Worm (Caenorhabditis elegans): ENCODE results near the gene C27A2.7.

Gene C27A2.7

DNA sequence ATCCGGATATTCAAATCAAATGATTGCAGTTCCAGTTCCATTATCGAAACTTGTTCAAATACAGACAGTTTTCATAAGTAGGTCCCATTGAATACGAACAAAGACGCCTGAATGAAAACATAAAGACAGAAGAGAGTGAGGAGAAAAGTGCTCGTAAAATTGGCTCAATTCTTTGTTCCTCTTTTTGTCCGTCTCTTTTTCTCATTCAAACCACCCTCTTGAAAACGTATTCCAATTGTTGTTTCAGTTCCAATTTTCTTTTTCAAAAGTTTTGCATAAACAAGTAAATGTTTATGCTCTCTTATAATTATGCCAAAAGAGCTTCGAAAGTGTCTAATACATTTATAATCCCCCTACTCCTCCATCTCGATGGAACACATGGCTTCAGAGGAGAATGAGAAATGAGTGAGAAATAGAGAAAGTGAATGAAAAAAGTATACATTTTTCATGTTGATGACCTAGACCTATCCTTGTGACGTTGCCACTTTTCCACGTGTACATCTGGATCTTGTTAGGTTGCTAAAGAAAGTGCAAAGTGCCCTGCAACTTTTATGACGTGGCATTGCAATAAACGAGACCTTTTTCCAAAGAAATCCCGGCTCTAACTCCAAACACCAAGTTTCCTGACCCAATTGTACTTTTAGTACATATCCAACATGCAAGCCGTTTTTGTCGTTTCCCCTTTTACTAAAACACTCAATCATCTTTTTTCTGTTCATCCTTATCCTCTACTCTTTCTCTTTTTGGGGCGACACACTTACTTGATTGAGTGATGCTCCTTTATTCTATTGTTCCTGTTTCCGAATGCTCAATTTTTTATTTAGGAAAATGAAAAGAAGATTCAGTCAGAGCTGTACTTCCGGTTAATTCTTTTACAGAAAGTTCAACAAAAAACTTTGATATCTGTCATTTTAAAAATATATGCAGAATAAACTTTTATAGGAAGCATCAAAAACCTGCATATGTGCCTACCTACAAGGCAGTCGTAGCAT is 24.7 kb downstream of the C27A2.7 start:
- no peak for TF ChIP-seq ceh-83 (GFP tag; optimal IDR thresholded peaks at IDR 0.05)
- TF ChIP-seq ces-1 (GFP tag; optimal IDR thresholded peaks at IDR 0.05) = peak; percentile 76

DNA sequence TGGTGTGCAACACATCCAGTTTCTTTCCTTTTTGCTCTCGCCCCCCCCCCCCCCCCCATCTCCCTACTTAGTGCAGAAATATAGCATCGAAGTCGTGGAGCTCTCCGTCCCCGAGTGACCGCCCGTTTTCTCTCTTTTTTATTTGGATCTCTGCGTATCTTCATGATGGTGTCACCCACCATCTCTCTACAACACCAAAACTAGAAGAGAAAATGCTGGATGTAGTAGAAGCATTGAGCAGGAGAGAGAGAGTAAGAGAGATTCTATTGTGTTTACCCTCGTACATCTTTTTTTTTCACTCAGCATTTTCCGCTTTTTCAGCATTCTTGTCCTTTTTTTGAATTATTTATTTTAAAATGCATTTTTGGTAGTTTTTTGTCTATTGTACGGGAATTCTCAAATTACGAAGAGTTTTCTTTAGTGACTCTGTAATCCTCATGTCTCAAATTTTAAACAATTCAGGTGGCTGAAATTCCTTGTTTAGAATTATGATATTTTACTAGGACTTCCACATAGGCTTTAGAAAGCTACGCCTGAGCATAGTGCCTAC is 28.7 kb downstream of the C27A2.7 start:
- no peak for TF ChIP-seq ceh-83 (GFP tag; optimal IDR thresholded peaks at IDR 0.05)
- TF ChIP-seq ces-1 (GFP tag; optimal IDR thresholded peaks at IDR 0.05) = peak; percentile 63
- peak; percentile 35 for TF ChIP-seq sptf-1 (tag; optimal IDR thresholded peaks at IDR 0.05)
- TF ChIP-seq lin-32 (GFP tag; optimal IDR thresholded peaks at IDR 0.05) = no peak
- TF ChIP-seq pha-4 (tag; optimal IDR thresholded peaks at IDR 0.05) = no peak

DNA sequence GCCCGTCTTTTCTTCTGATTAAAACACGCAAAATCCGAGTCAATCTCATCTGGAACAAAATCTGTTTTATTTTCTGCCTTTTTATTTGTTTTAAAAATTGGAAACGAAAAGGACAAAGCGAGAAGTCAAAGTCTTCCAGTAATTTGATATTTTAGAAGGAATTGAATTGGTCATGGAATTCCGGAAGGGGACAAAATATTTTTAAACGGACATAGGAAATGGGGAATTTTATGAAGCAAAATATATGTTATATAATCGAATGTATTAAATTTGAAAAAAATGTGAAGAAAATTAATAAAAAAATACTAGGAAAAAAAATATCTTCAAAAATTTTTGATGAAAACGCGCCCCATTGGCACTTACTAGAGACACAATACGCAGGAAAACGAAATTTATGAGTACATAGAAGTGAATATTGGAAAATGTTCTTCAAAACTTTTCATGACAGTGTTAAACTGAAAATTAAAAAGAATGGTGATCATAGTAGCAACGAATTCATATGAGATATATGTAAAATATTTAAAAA is 30.5 kb downstream of the C27A2.7 start, which contains the start of gene F33G12.7:
F33G12.7 (minus strand) TSS at position 51 of the 526 bp plus-strand sequence.
- TF ChIP-seq lsy-2 (tag; optimal IDR thresholded peaks at IDR 0.05) (peak; percentile 29), drap-1 (GFP tag; optimal IDR thresholded peaks at IDR 0.05) (no peak)

DNA sequence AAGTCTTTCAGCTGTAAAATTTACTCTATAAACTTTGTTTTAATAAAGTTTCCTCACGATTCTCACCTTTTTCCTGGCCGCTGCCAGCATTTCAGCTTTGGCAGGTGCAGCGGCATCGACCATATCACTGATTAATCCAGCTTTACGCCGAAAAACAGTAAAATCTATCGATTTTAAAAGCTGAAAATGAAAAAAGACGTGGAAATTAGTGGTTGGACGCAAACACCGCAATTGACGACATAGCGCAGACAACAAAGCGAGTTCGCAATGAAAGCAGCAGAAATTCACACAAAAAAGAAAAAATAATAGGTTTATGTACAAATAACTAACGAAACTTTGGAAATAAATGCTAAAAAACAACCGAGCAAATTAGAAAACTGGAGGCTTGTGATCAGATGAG is 31.3 kb downstream of the C27A2.7 start, which contains the start of gene golg-2:
golg-2 (minus strand) TSS at position 180 of the 400 bp plus-strand sequence.
- TF ChIP-seq flh-1 (GFP tag; optimal IDR thresholded peaks at IDR 0.05) (no peak), mls-2 (tag; optimal IDR thresholded peaks at IDR 0.05) (no peak), ztf-11 (tag; optimal IDR thresholded peaks at IDR 0.05) (no peak), ceh-39 (tag; optimal IDR thresholded peaks at IDR 0.05) (no peak), lin-13 (tag; optimal IDR thresholded peaks at IDR 0.05) (peak; percentile 7), mep-1 (tag; optimal IDR thresholded peaks at IDR 0.05) (no peak), ces-1 (GFP tag; optimal IDR thresholded peaks at IDR 0.05) (peak; percentile 11), sem-2 (GFP tag; optimal IDR thresholded peaks at IDR 0.05) (no peak), ceh-83 (GFP tag; optimal IDR thresholded peaks at IDR 0.05) (no peak), pha-4 (tag; optimal IDR thresholded peaks at IDR 0.05) (no peak), unc-62 (GFP tag; optimal IDR thresholded peaks at IDR 0.05) (no peak)

ce11 chrII:5036128-5036527 is 35.0 kb downstream of the C27A2.7 start, which contains the start of gene lrr-1:
lrr-1 (minus strand) TSS chrII:5036439.
- TF ChIP-seq nhr-237 (tag; optimal IDR thresholded peaks at IDR 0.05) (no peak), ceh-39 (tag; optimal IDR thresholded peaks at IDR 0.05) (no peak), nhr-28 (tag; optimal IDR thresholded peaks at IDR 0.05) (no peak), nhr-12 (tag; optimal IDR thresholded peaks at IDR 0.05) (no peak), lin-32 (GFP tag; optimal IDR thresholded peaks at IDR 0.05) (no peak), lsy-2 (tag; optimal IDR thresholded peaks at IDR 0.05) (no peak), nhr-2 (tag; optimal IDR thresholded peaks at IDR 0.05) (no peak), mls-2 (tag; optimal IDR thresholded peaks at IDR 0.05) (no peak), ces-1 (GFP tag; optimal IDR thresholded peaks at IDR 0.05) (no peak), drap-1 (GFP tag; optimal IDR thresholded peaks at IDR 0.05) (no peak), sptf-1 (tag; optimal IDR thresholded peaks at IDR 0.05) (no peak), M03D4.4 (tag; optimal IDR thresholded peaks at IDR 0.05) (no peak), sem-2 (GFP tag; optimal IDR thresholded peaks at IDR 0.05) (no peak), zip-8 (tag; optimal IDR thresholded peaks at IDR 0.05) (no peak), ztf-11 (tag; optimal IDR thresholded peaks at IDR 0.05) (no peak), ceh-43 (GFP tag; optimal IDR thresholded peaks at IDR 0.05) (no peak), mab-5 (tag; optimal IDR thresholded peaks at IDR 0.05) (no peak)

DNA sequence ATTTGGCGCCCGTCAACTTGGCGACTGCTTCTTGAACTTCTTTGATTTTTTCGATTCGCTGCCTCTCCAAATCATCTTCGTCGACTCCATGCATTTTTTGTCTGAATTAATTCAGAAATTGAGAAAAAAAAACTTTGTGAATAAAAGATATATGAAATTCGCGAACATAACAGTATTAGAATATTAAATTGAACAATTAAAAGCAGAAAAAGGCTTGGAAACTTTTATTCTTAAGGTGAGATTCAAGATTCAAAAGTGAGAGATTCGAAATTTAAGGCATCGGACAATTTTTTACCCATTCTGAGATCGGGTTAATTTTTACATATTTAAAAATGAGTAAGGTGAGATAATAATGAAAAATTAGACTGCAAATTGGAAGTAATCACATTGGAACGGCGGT is 37.2 kb downstream of the C27A2.7 start, which contains the start of gene F33G12.3:
F33G12.3 (minus strand) TSS at position 101 of the 400 bp plus-strand sequence.
- TF ChIP-seq zip-8 (tag; optimal IDR thresholded peaks at IDR 0.05) (no peak), lin-13 (tag; optimal IDR thresholded peaks at IDR 0.05) (no peak), ztf-11 (tag; optimal IDR thresholded peaks at IDR 0.05) (no peak), unc-62 (GFP tag; optimal IDR thresholded peaks at IDR 0.05) (no peak), pha-4 (tag; optimal IDR thresholded peaks at IDR 0.05) (no peak), blmp-1 (tag; optimal IDR thresholded peaks at IDR 0.05) (no peak), ham-2 (GFP tag; optimal IDR thresholded peaks at IDR 0.05) (no peak), nhr-2 (tag; optimal IDR thresholded peaks at IDR 0.05) (no peak)
